Worm (Caenorhabditis elegans): Measurements from ENCODE around the gene C18G1.9.

Gene C18G1.9

DNA sequence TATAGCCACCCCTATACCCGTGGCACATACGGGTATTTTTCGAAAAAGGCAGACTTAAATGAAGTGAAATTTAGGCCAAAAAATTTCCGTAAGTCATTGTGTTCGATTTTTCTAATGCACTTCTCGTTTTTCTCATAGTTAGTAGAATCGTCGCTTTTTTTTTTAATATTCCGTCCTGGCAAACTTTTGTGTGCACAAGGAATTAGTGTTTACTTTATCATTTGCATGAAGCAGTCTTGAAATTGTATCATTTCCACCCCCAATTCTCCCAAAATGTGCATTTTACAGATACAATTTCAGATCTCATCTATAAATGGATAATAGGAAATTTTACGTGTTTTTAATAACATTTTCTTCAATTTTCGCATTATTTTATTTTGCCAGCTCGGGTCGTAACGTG, 19.2 kb downstream of the C18G1.9 start, which contains the start of gene C18G1.6:
C18G1.6 (plus strand) TSS at position 301 of the 400 bp plus-strand sequence.
- TF ChIP-seq nhr-21 (tag; optimal IDR thresholded peaks at IDR 0.05) = no peak
- no peak for TF ChIP-seq nhr-12 (tag; optimal IDR thresholded peaks at IDR 0.05)
- no peak for TF ChIP-seq sma-3 (GFP tag; optimal IDR thresholded peaks at IDR 0.05)
- no peak for TF ChIP-seq unc-62 (GFP tag; optimal IDR thresholded peaks at IDR 0.05)
- no peak for TF ChIP-seq elt-1 (tag; optimal IDR thresholded peaks at IDR 0.05)
- TF ChIP-seq gmeb-1 (tag; optimal IDR thresholded peaks at IDR 0.05) = no peak
- no peak for TF ChIP-seq ztf-1 (GFP tag; conservative IDR thresholded peaks at IDR 0.05)
- TF ChIP-seq aly-2 (tag; optimal IDR thresholded peaks at IDR 0.05) = no peak

DNA sequence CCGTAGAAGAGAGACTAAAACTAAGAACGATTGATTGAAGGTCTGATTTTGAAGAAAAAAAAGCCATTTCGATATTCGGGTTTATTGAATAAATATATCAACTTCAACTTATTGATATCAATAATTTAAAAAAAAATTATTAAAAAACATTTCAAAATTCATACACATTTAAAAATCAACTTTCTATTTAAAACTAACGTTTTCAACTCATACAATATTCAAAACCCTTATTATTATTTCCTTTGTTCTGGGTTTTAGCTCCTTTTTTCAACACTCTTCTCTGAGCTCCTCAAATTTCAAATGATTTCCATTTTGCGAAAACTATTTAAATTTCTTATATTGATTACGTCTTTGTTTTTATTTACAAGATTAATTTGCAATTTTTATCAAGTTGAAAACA, 24.3 kb downstream of the C18G1.9 start, which contains the start of gene C18G1.7:
C18G1.7 (plus strand) TSS at position 301 of the 400 bp plus-strand sequence.
- TF ChIP-seq elt-1 (tag; optimal IDR thresholded peaks at IDR 0.05) = no peak
- no peak for TF ChIP-seq lin-13 (GFP tag; optimal IDR thresholded peaks at IDR 0.05)
- TF ChIP-seq unc-55 (GFP tag; optimal IDR thresholded peaks at IDR 0.05) = no peak
- TF ChIP-seq nhr-23 (tag; optimal IDR thresholded peaks at IDR 0.05) = no peak
- TF ChIP-seq nhr-129 (tag; optimal IDR thresholded peaks at IDR 0.05) = no peak
- no peak for TF ChIP-seq nhr-11 (tag; optimal IDR thresholded peaks at IDR 0.05)
- no peak for TF ChIP-seq ceh-16 (tag; optimal IDR thresholded peaks at IDR 0.05)
- no peak for TF ChIP-seq sma-3 (GFP tag; optimal IDR thresholded peaks at IDR 0.05)
- no peak for TF ChIP-seq C34F6.9 (tag; optimal IDR thresholded peaks at IDR 0.05)
- no peak for TF ChIP-seq R02D3.7 (tag; optimal IDR thresholded peaks at IDR 0.05)
- TF ChIP-seq ztf-1 (GFP tag; conservative IDR thresholded peaks at IDR 0.05) = no peak
- no peak for TF ChIP-seq unc-62 (GFP tag; optimal IDR thresholded peaks at IDR 0.05)

DNA sequence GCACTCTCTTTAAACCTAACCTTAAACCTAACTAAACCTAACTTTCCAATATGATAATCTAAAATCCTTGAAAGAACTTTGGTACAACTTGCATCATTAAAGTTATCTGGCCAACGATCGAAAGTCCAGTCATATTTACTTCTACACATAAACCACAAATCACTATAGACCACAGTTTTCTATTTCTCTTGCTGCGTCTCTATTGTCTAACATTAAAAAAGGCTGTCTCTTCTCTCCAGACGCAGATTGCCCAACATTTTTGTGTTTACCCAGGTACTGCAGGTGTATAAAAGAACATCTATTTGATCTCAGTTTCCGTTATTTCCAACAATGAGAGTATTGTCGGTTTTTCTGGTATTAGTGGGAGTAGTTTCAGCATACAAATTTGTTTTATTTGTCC, 27.3 kb downstream of the C18G1.9 start, which contains the start of gene ugt-61:
ugt-61 (plus strand) TSS at position 233 of the 400 bp plus-strand sequence.
- TF ChIP-seq nhr-6 (tag; optimal IDR thresholded peaks at IDR 0.05) (no peak), snpc-4 (tag; optimal IDR thresholded peaks at IDR 0.05) (no peak), sma-9 (GFP tag; optimal IDR thresholded peaks at IDR 0.05) (peak; percentile 45), sma-9 (tag; optimal IDR thresholded peaks at IDR 0.05) (no peak), fos-1 (tag; optimal IDR thresholded peaks at IDR 0.05) (peak; percentile 47), crh-2 (tag; optimal IDR thresholded peaks at IDR 0.05) (no peak), nhr-129 (tag; optimal IDR thresholded peaks at IDR 0.05) (peak; percentile 65), gmeb-1 (tag; optimal IDR thresholded peaks at IDR 0.05) (peak; percentile 7), nhr-23 (tag; optimal IDR thresholded peaks at IDR 0.05) (no peak), lin-11 (tag; optimal IDR thresholded peaks at IDR 0.05) (no peak), egl-27 (tag; optimal IDR thresholded peaks at IDR 0.05) (no peak), nhr-11 (tag; optimal IDR thresholded peaks at IDR 0.05) (no peak)

DNA sequence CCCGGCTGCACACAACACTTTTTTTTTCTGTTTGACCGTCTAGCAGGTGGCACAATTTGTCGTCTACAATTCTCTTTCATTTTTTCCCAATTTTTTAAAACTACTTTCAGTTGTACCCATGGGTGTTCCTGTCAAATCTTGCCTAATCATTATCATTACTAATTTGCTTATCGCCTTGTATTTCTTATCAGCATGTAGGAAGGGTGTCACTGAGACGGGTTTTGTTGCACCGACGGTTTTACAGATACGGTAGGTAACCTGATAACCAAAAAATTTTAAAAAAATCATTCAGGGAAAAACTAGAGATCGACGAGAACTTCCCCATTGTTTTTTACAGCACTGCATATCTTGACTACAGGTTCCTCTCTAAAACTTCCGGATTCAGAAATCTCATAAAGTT, 31.8 kb downstream of the C18G1.9 start, which contains the start of gene F39G3.2:
F39G3.2 (plus strand) TSS at position 105 of the 400 bp plus-strand sequence.
- TF ChIP-seq blmp-1 (tag; optimal IDR thresholded peaks at IDR 0.05; ENCODE audit: insufficient read depth) (no peak), ztf-11 (tag; optimal IDR thresholded peaks at IDR 0.05) (no peak), unc-62 (GFP tag; optimal IDR thresholded peaks at IDR 0.05) (no peak), nhr-25 (tag; optimal IDR thresholded peaks at IDR 0.05) (no peak), sem-4 (tag; optimal IDR thresholded peaks at IDR 0.05) (no peak), Y55F3AM.14 (GFP tag; optimal IDR thresholded peaks at IDR 0.05) (no peak), aly-2 (tag; optimal IDR thresholded peaks at IDR 0.05) (no peak), fos-1 (tag; optimal IDR thresholded peaks at IDR 0.05) (peak; percentile 96)

DNA sequence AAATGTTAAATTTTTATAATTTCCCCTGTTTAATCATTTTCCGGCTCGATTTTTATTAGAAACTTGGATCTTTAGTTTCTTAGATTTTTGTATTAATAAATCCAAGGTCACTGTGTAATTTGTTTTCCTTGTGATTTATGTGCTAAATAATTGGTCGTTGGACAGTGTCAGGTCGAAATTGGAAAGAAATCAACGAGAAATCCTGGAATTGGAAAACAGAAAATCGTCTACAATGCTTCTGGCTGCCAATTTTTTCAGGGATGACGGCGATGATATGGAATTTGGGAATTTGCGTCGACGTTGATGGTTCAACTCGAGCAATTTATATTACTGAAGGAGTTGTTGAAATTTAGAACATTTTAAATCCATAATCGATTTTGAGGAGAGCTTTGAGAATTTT, 34.9 kb downstream of the C18G1.9 start:
- no peak for TF ChIP-seq C34F6.9 (tag; optimal IDR thresholded peaks at IDR 0.05)
- no peak for TF ChIP-seq ztf-1 (GFP tag; conservative IDR thresholded peaks at IDR 0.05)
- TF ChIP-seq nhr-11 (tag; optimal IDR thresholded peaks at IDR 0.05) = no peak
- no peak for TF ChIP-seq sem-4 (tag; optimal IDR thresholded peaks at IDR 0.05)
- no peak for TF ChIP-seq ZK546.5 (tag; optimal IDR thresholded peaks at IDR 0.05)
- no peak for TF ChIP-seq ceh-82 (tag; optimal IDR thresholded peaks at IDR 0.05)
- no peak for TF ChIP-seq mbf-1 (tag; optimal IDR thresholded peaks at IDR 0.05)
- TF ChIP-seq mab-5 (tag; optimal IDR thresholded peaks at IDR 0.05) = no peak
- no peak for TF ChIP-seq peb-1 (tag; optimal IDR thresholded peaks at IDR 0.05)
- TF ChIP-seq aly-2 (tag; optimal IDR thresholded peaks at IDR 0.05) = no peak
